Fruit fly (Drosophila melanogaster) whole organism: Measurements from ENCODE around the gene CG6738.

Experiments used
- CG8478 ChIP-seq: fragments of >200 bp; optimal IDR thresholded peaks from 2 replicates; lab custom pipeline; 2018; ENCODE audit warnings: inconsistent platforms
- Dll ChIP-seq: fragments of >200 bp; optimal IDR thresholded peaks from 2 replicates; lab custom pipeline; 2017
- EcR ChIP-seq, 2 experiments: fragments of >200 bp; optimal IDR thresholded peaks; 2 replicates each; lab custom pipeline; 2017; ENCODE audit warnings: missing biosample characterization in 2 of 2, missing genetic modification characterization in 2 of 2, missing genetic modification reagents in 2 of 2
- pan ChIP-seq: fragments of >200 bp; optimal IDR thresholded peaks from 2 replicates; lab custom pipeline; 2017
- psq ChIP-seq: fragments of >200 bp; optimal IDR thresholded peaks from 2 replicates; lab custom pipeline; 2017
- usp ChIP-seq: fragments of >200 bp; optimal IDR thresholded peaks from 2 replicates; lab custom pipeline; 2017; ENCODE audit warnings: missing biosample characterization, missing genetic modification characterization, mixed read lengths

The CG6738 gene

DNA sequence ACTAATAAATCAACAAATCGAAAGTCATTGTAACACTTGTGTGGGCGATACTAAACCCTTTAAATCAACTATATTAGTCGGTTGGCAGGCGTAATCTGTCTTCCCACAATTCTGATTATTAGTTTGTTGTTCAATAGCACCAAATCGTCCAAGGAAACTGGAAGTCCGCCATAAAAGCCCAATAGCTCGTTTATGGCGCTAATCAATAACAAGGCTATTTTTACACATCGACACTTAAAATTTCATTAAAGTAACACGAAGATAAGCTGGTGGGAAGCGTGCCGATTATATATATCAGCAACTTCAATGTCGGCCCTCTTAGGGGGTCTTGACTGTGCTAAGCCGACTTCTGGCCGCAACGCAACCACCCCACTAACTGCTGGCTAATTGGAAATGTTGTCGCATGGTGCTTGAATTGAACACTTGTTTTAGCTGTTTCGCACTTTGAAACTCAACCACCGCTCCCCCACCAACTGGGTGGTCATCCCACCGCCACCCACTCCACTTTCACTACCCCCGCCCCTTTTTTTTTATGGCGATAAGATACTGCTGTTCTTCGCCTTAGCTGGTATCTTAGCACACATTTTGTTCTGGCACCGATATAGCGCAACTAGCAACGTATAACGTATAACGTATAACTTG is 39.8 kb downstream of the CG6738 start:
- TF ChIP-seq EcR (GFP tag; optimal IDR thresholded peaks at IDR 0.05; lab: Kevin White, UChicago) (no peak), pan (no peak), psq (lab: Kevin White, UChicago) (no peak), usp (GFP tag; lab: Kevin White, UChicago) (no peak)

DNA sequence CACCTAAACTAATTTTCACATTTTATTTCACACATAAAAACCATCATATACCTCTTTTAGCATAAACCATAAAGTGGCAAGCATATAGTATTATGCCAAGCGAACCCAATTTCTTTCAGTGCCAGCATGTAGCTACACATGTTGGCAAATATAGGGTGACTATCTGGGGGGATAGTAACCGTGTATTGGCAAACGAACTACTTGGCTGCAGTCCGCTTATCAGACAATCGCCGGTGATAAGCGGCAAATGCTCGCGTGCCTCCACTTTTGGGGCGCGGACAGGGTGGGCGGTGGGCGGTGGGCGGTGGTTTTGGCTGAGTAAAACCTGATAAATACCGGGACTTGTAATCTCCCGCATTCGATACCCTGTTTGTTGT is 40.3 kb downstream of the CG6738 start:
- TF ChIP-seq EcR (GFP tag; optimal IDR thresholded peaks at IDR 0.05; lab: Kevin White, UChicago) (no peak), usp (GFP tag; lab: Kevin White, UChicago) (no peak), Dll (lab: Kevin White, UChicago) (no peak), CG8478 (lab: Kevin White, UChicago) (no peak), pan (no peak), psq (lab: Kevin White, UChicago) (no peak)

DNA sequence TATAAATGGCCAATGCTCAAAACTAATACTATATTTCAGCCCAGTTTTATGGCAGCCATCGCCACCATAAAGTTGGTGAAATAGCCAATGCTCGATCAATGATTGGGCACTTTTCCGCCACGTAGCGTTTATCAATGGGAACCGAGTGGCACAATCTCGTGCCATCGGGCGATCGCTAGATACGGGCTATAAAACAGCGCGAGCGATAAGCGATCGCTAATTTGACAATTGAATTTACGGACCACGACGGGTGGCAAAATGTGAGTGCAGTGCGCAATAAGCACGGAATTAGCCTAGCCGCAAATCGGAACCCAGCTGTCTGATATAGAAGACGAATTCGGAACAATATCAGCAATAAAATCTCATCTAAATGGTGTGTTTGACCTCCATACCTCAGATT is 40.9 kb downstream of the CG6738 start:
- TF ChIP-seq usp (GFP tag; lab: Kevin White, UChicago) (no peak), pan (no peak)

DNA sequence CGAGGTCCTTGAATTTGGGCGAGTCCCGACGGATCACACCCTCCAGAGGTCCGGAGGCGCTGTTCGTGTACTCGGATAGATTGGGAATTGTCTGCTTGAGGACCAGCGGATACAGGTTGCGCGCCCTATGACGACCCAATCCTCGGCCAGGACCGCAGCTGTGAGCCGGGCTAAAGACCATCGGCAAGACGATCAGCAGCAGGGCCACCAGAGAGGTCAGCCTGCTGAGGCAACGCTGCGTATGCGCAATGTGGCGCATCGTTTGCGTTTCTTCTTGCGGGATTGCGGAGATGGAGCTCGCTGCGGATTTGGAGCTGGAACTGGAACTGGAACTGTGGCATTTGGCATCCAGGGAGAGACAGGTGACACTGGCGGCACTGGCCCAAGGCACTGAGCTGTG is 41.8 kb downstream of the CG6738 start:
- TF ChIP-seq Dll (lab: Kevin White, UChicago) (no peak), EcR (GFP tag; optimal IDR thresholded peaks at IDR 0.05; lab: Kevin White, UChicago) (no peak), usp (GFP tag; lab: Kevin White, UChicago) (no peak), psq (lab: Kevin White, UChicago) (no peak), pan (no peak), CG8478 (lab: Kevin White, UChicago) (no peak)

DNA sequence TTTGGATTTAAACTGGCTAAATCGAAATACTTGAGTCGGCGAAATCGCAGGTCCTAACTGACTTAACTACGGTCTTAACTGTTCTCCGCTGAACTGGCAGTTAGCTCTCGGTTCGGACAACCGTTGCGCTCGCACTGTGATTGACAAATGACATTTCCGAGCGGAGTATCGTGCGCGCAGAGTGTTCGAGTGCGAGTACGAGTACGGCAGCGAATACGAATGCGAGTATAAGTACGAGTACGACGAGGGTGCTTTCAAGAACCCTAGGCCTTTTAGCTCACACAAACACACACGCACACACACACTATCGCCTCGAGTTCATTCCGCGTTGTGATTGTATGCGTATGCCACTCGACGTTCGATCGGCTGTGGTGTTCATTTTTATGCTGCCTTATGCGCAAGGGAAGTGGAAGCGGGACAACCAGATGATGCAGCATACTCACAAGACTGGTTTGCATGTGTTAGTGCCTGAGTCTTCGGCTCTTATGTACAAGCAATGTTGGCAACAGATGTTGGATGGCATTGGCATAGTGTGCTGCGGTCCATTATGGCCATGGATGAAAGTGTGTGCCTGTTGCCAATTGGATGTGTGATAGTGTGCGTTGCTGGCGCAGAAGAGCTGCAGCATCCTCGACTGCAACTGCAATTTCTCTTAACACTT is 42.5 kb downstream of the CG6738 start, which contains the start of gene hh:
Gene hh (minus strand): TSS at position 229 of the 661 bp plus-strand sequence.
- TF ChIP-seq Dll (lab: Kevin White, UChicago) (no peak), pan (no peak), EcR (GFP tag; optimal IDR thresholded peaks at IDR 0.05; lab: Kevin White, UChicago) (no peak), psq (lab: Kevin White, UChicago) (no peak), CG8478 (lab: Kevin White, UChicago) (peak; percentile 70), usp (GFP tag; lab: Kevin White, UChicago) (no peak)

DNA sequence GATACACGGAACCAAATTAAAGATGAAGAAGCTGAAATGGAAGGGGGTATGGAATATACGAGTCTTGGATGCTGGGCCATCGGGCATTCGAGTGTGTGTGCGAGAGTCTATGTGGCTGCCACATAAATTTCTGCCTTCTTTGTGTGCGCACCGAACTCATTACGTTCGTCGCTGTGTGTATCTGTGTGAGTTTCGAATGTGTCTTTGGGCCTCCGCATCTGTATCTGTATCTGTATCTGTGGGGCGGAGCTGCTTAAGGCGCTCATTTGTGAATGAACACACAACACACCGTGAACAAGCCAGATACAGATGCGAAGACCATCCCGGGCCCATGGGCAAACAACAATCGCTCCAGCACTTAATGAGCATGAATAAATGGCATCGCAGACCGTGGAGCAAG is 44.1 kb downstream of the CG6738 start:
- TF ChIP-seq CG8478 (lab: Kevin White, UChicago) (no peak), Dll (lab: Kevin White, UChicago) (peak; percentile 38)

DNA sequence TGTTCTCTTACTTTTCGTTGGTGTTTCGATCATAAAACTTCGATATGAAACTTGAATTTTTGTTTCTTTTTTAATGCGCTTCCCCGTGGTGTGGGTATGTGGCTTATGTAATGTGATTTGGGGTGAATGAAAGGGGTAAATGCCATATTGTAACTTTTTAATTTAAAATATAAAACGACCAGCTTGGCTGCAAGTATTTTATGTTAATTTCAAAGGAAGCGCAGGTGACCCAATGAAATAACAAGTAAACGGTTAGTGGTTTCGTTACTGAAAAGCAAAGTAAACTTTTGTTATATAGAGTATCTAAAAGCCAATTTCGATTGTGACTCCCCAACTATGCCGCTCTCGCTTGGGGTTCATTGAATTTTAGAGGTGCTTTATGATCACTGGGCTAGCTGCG is 45.3 kb downstream of the CG6738 start:
- TF ChIP-seq Dll (lab: Kevin White, UChicago) (no peak), EcR (GFP tag; optimal IDR thresholded peaks at IDR 0.05; lab: Kevin White, UChicago) (no peak), usp (GFP tag; lab: Kevin White, UChicago) (no peak), psq (lab: Kevin White, UChicago) (no peak), CG8478 (lab: Kevin White, UChicago) (no peak), pan (no peak)

DNA sequence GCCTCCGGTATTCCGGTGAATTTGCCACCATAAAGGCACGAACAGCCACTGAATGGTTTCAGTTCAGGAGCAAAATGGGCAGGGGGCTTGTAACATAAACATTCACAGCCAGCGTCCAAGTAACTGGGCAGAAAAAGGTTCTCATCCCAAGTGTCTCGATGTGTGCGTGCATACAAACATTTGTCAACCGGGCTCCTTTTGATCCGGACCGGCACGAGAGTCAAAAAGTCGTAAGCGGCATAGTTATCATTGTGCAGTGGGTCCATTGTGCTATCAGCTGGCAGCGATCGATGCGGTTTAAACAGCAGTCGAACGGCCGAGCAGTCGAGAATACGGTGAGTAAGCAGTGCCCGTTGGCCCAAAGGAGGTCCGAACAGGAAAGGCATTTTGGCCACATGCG is 46.3 kb downstream of the CG6738 start:
- TF ChIP-seq CG8478 (lab: Kevin White, UChicago) (no peak), Dll (lab: Kevin White, UChicago) (no peak), EcR (GFP tag; optimal IDR thresholded peaks at IDR 0.05; lab: Kevin White, UChicago) (no peak), psq (lab: Kevin White, UChicago) (no peak), usp (GFP tag; lab: Kevin White, UChicago) (no peak), pan (no peak)

DNA sequence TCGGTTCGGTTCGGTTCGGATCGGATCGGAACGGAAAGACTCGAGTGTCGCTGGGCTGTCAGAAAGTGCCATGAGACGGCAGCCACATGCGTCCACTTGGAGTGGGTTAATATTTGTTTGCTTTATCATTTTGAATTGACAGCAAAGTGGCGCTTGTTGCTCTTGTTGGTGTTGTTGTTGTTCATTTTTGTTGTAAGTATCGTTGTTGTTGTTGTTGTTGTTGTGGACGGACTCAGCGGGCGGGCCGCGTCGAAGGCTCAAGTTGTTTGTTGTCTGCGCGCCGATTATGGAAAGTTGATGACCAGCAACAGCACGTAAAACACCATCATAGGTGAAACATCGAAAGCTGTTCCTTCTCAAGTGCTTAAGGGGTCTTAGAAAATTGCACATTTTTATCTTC is 47.7 kb downstream of the CG6738 start:
- TF ChIP-seq EcR (GFP tag; optimal IDR thresholded peaks at IDR 0.05; lab: Kevin White, UChicago) (no peak), pan (no peak), psq (lab: Kevin White, UChicago) (no peak), usp (GFP tag; lab: Kevin White, UChicago) (no peak)

DNA sequence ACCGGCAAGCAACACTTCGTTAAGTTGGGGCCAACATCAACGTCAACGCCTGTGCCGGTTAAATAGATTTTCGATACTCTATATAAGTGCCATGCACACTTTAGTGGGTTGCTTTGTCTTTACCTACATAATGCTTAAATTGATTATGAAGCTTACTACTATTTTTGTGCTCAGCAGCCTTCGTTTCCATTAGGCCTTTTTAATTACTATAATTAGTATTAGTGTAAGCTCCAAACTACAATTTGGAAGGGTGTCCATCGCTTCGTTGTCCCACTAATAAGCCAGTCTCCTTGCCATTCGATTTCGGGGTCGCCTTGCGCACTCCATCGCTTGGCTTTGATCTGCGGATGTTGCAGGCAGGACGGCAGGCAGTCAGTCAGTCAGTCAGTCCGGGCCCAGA is 48.3 kb downstream of the CG6738 start:
- TF ChIP-seq psq (lab: Kevin White, UChicago) (no peak), Dll (lab: Kevin White, UChicago) (no peak), usp (GFP tag; lab: Kevin White, UChicago) (no peak), EcR (GFP tag; optimal IDR thresholded peaks at IDR 0.05; lab: Kevin White, UChicago) (no peak), pan (no peak), CG8478 (lab: Kevin White, UChicago) (no peak)

DNA sequence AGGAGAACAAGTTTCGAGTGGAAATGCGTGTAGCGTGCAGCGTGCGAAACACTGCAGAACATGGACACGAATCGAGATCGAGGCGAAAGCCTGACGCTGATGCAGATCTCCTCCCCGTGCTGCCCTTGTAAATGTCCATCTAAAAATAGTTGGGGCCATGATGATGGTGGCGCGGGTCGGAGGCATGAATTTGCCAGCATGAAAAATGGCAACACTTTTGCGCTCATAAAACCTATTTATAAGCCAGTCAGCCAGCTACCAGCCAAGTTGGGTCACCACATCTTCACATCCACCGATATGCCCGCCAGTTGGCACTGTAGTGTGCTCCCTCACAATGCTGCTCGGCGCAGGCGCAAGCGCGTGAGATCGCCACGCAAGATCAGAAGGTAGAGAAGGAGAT is 49.1 kb downstream of the CG6738 start:
- TF ChIP-seq CG8478 (lab: Kevin White, UChicago), result no peak
- TF ChIP-seq usp (GFP tag; lab: Kevin White, UChicago), result no peak
- no peak for TF ChIP-seq psq (lab: Kevin White, UChicago)
- TF ChIP-seq EcR (GFP tag; optimal IDR thresholded peaks at IDR 0.05; lab: Kevin White, UChicago), result no peak
- no peak for TF ChIP-seq pan
- no peak for TF ChIP-seq Dll (lab: Kevin White, UChicago)

DNA sequence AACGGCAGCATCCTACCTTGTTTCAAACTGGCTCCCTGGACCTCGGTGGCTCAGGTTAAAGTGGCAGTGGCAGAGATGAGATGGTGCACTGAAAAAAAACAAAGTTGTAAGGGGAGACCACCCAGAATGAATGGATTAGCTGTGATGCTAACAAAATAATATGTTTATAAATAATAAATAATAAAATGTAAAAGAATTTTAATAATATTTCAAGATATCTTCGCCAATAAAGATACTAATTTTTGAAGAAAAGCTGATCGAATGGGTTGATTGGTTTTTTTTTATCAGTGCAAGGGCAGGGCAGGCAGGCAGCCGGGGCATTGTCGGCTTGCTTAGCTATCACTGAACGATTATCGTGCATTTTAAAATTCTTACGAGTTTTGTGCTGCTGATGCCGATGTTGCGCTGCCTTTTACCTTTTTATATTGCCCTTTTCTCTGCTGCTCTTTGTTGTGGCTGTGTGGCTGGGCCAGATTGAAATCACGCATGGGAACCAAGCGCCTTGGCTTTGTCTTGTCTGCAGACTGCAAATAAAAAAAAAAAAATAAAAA is 49.8 kb downstream of the CG6738 start:
- TF ChIP-seq EcR (GFP tag; optimal IDR thresholded peaks at IDR 0.05; lab: Kevin White, UChicago), result no peak
- no peak for TF ChIP-seq CG8478 (lab: Kevin White, UChicago)
- no peak for TF ChIP-seq usp (GFP tag; lab: Kevin White, UChicago)
- TF ChIP-seq Dll (lab: Kevin White, UChicago), result no peak
- TF ChIP-seq psq (lab: Kevin White, UChicago), result no peak
- no peak for TF ChIP-seq pan
